Worm (Caenorhabditis elegans) whole organism, L4 larva: ENCODE results near the gene F25E5.5.

Source experiments
- D1046.2 ChIP-seq: fragments of 200-800 bp; sonication (Bioruptor generic); IDR thresholded peaks from 2 replicates; pipeline ENCODE4 v1.3.6; 2022; ENCODE audit warnings: missing genetic modification characterization, missing compliant biosample characterization
- ceh-82 ChIP-seq: sonication (generic microtip); optimal IDR thresholded peaks from 2 replicates; lab custom pipeline; 2017; ENCODE audit warnings: missing biosample characterization, missing genetic modification characterization
- madf-9 ChIP-seq: fragments of 200-800 bp; sonication (Bioruptor generic); conservative IDR thresholded peaks from 2 replicates; pipeline ENCODE4 v1.3.6; 2022; ENCODE audit warnings: missing genetic modification reagents, missing genetic modification characterization, missing compliant biosample characterization
- nhr-25 ChIP-seq: sonication (generic microtip); optimal IDR thresholded peaks from 2 replicates; lab custom pipeline; 2017; ENCODE audit warnings: missing genetic modification characterization, mild to moderate bottlenecking, missing compliant biosample characterization, antibody characterized with exemption, moderate library complexity, borderline replicate concordance; ENCODE audit not compliant: insufficient read depth
- nhr-6 ChIP-seq: fragments of 150-350 bp; optimal IDR thresholded peaks from 2 replicates; lab custom pipeline; 2014; ENCODE audit warnings: missing biosample characterization, missing genetic modification characterization
- rbr-2 ChIP-seq: sonication (generic microtip); optimal IDR thresholded peaks from 2 replicates; lab custom pipeline; 2016; ENCODE audit warnings: missing genotype, missing genetic modification characterization, missing compliant biosample characterization
- snpc-4 ChIP-seq: fragments of 150-350 bp; optimal IDR thresholded peaks from 2 replicates; lab custom pipeline; 2014; ENCODE audit warnings: missing biosample characterization, missing genetic modification characterization

DNA sequence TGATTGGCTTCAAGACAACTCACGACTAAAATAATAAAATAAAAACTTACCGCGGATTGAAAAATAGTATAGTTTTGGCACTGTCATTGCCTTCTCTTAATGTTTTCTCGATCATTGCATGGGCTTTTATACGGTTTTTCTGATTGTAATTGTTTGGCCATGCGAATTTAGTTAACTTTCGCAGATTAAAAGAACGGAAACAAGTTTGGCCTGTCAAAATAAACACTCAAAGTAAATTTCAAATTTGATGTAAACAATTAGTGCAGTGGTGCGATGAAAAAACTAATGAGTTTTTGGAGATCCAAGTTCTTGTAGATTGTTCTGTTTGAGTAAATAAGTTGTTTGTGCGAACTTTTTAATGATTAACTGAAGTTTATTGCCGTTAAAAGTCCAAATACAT is 47.9 kb upstream of the F25E5.5 start, which contains the start of gene gst-41:
- TF ChIP-seq nhr-25 (tag; lab: Kevin White, UChicago) (no peak), snpc-4 (tag; lab: Kevin White, UChicago) (no peak), nhr-6 (tag; lab: Kevin White, UChicago) (no peak), D1046.2 (GFP tag; lab: Robert Waterston, UW) (no peak), ceh-82 (tag; lab: Kevin White, UChicago) (no peak), rbr-2 (no peak), madf-9 (no peak)
